Worm (Caenorhabditis elegans) whole organism, young adult: ENCODE data around the gene C14B9.3.

ENCODE experiments used
- B0336.3 ChIP-seq: fragments of 200-800 bp; sonication (Bioruptor generic); IDR thresholded peaks from 2 replicates; pipeline ENCODE4 v1.3.6; 2022; ENCODE audit warnings: missing genetic modification characterization, missing compliant biosample characterization
- D2030.7 ChIP-seq: fragments of 200-800 bp; sonication (Bioruptor generic); IDR thresholded peaks from 2 replicates; pipeline ENCODE4 v1.3.6; 2022; ENCODE audit warnings: missing genetic modification reagents, missing genetic modification characterization, missing compliant biosample characterization
- F33H1.4 ChIP-seq: fragments of 200-800 bp; sonication (Bioruptor generic); IDR thresholded peaks from 2 replicates; pipeline ENCODE4 v1.3.6; 2022; ENCODE audit warnings: missing genetic modification reagents, missing genetic modification characterization, missing compliant biosample characterization
- F49E8.2 ChIP-seq: sonication (generic microtip); optimal IDR thresholded peaks from 3 replicates; lab custom pipeline; 2017; ENCODE audit warnings: missing genetic modification characterization, mild to moderate bottlenecking, missing compliant biosample characterization, antibody characterized with exemption, moderate library complexity; ENCODE audit not compliant: insufficient read depth
- F52B5.7 ChIP-seq: sonication (generic microtip); optimal IDR thresholded peaks from 2 replicates; lab custom pipeline; 2016; ENCODE audit warnings: mild to moderate bottlenecking, missing genetic modification characterization, missing compliant biosample characterization
- K11D2.4 ChIP-seq: fragments of 200-800 bp; sonication (Bioruptor generic); IDR thresholded peaks from 2 replicates; pipeline ENCODE4 v1.3.6; 2022; ENCODE audit warnings: missing genetic modification reagents, missing genetic modification characterization, missing compliant biosample characterization
- akir-1 ChIP-seq: fragments of 200-800 bp; sonication (Bioruptor generic); optimal IDR thresholded peaks from 2 replicates; lab custom pipeline; 2018; ENCODE audit warnings: mild to moderate bottlenecking, missing genetic modification characterization, moderate library complexity, missing compliant biosample characterization
- athp-1 ChIP-seq: sonication (generic microtip); optimal IDR thresholded peaks from 2 replicates; lab custom pipeline; 2017; ENCODE audit warnings: mild to moderate bottlenecking, missing genetic modification characterization, missing compliant biosample characterization
- attf-3 ChIP-seq: fragments of 200-800 bp; sonication (Bioruptor generic); conservative IDR thresholded peaks from 2 replicates; pipeline ENCODE4 v1.3.6; 2022; ENCODE audit warnings: missing genetic modification reagents, missing genetic modification characterization, missing compliant biosample characterization
- ceh-100 ChIP-seq: fragments of 200-800 bp; sonication (Bioruptor generic); IDR thresholded peaks from 2 replicates; pipeline ENCODE4 v1.3.6; 2022; ENCODE audit warnings: missing genetic modification reagents, missing genetic modification characterization, missing compliant biosample characterization
- ceh-27 ChIP-seq: fragments of 200-800 bp; sonication (Bioruptor generic); optimal IDR thresholded peaks from 2 replicates; lab custom pipeline; 2018; ENCODE audit warnings: mild to moderate bottlenecking, missing genetic modification characterization, moderate library complexity, missing compliant biosample characterization
- ceh-40 ChIP-seq: fragments of 200-800 bp; sonication (Bioruptor generic); IDR thresholded peaks from 2 replicates; pipeline ENCODE4 v1.3.6; 2022; ENCODE audit warnings: missing genetic modification characterization, missing compliant biosample characterization
- ceh-58 ChIP-seq: fragments of 200-800 bp; sonication (Bioruptor generic); IDR thresholded peaks from 2 replicates; pipeline ENCODE4 v1.3.6; 2022; ENCODE audit warnings: missing genetic modification characterization, missing compliant biosample characterization
- ceh-91 ChIP-seq: fragments of 200-800 bp; sonication (Bioruptor generic); IDR thresholded peaks from 2 replicates; pipeline ENCODE4 v1.3.6; 2022; ENCODE audit warnings: missing genetic modification reagents, missing genetic modification characterization, missing compliant biosample characterization
- dox-1 ChIP-seq: fragments of 200-800 bp; sonication (Bioruptor generic); IDR thresholded peaks from 2 replicates; pipeline ENCODE4 v1.3.6; 2022; ENCODE audit warnings: missing genetic modification reagents, missing genetic modification characterization, missing compliant biosample characterization
- egl-18 ChIP-seq: fragments of 200-800 bp; sonication (Bioruptor generic); IDR thresholded peaks from 2 replicates; pipeline ENCODE4 v1.3.6; 2022; ENCODE audit warnings: missing genetic modification reagents, missing genetic modification characterization, missing compliant biosample characterization
- egrh-3 ChIP-seq: fragments of 200-800 bp; sonication (Bioruptor generic); IDR thresholded peaks from 2 replicates; pipeline ENCODE4 v1.3.6; 2022; ENCODE audit warnings: missing genetic modification reagents, missing genetic modification characterization, missing compliant biosample characterization
- him-1 ChIP-seq: sonication (generic microtip); optimal IDR thresholded peaks from 2 replicates; lab custom pipeline; 2016; ENCODE audit warnings: missing genotype, missing genetic modification reagents, missing genetic modification characterization, missing compliant biosample characterization
- hmg-1.2 ChIP-seq: fragments of 200-800 bp; sonication (Bioruptor generic); IDR thresholded peaks from 2 replicates; pipeline ENCODE4 v1.3.6; 2022; ENCODE audit warnings: missing genetic modification reagents, missing genetic modification characterization, missing compliant biosample characterization
- hmg-20 ChIP-seq: fragments of 200-800 bp; sonication (Bioruptor generic); IDR thresholded peaks from 2 replicates; pipeline ENCODE4 v1.3.6; 2022; ENCODE audit warnings: missing genetic modification reagents, missing genetic modification characterization, missing compliant biosample characterization
- hrde-1 ChIP-seq: sonication (generic microtip); optimal IDR thresholded peaks from 2 replicates; lab custom pipeline; 2016; ENCODE audit warnings: missing genetic modification characterization, mild to moderate bottlenecking, missing compliant biosample characterization, moderate library complexity, missing genotype, missing genetic modification reagents, borderline replicate concordance
- hsf-1 ChIP-seq: fragments of 200-800 bp; sonication (Bioruptor generic); IDR thresholded peaks from 2 replicates; pipeline ENCODE4 v1.3.6; 2022; ENCODE audit warnings: missing genetic modification reagents, missing genetic modification characterization, missing compliant biosample characterization
- let-607 ChIP-seq, 2 experiments: fragments of 200-800 bp in 1 of 2; sonication (Bioruptor generic) in 1 of 2; sonication (generic microtip) in 1 of 2; optimal IDR thresholded peaks; 2 replicates each; lab custom pipeline; 2016 to 2018; ENCODE audit warnings: mild to moderate bottlenecking in 2 of 2, missing compliant biosample characterization in 2 of 2, missing genetic modification characterization in 2 of 2, moderate library complexity in 2 of 2, missing genotype in 1 of 2
- lin-26 ChIP-seq: fragments of 200-800 bp; sonication (Bioruptor generic); IDR thresholded peaks from 2 replicates; pipeline ENCODE4 v1.3.6; 2022; ENCODE audit warnings: missing genetic modification reagents, missing genetic modification characterization, missing compliant biosample characterization
- lin-35 ChIP-seq, 3 experiments: fragments of 150-350 bp in 2 of 3; sonication (generic microtip) in 1 of 3; optimal IDR thresholded peaks; 2 replicates each; lab custom pipeline; 2014 to 2018; ENCODE audit warnings: missing biosample characterization in 3 of 3, missing genetic modification characterization in 3 of 3, missing genetic modification reagents in 3 of 3
- lin-40 ChIP-seq: sonication (generic microtip); optimal IDR thresholded peaks from 2 replicates; lab custom pipeline; 2016; ENCODE audit warnings: missing genetic modification characterization, mild to moderate bottlenecking, missing compliant biosample characterization, missing genotype, missing genetic modification reagents
- lin-54 ChIP-seq: fragments of 200-800 bp; sonication (Bioruptor generic); optimal IDR thresholded peaks from 2 replicates; lab custom pipeline; 2018; ENCODE audit warnings: mild to moderate bottlenecking, missing genetic modification characterization, missing compliant biosample characterization
- lir-1 ChIP-seq: fragments of 200-800 bp; sonication (Bioruptor generic); conservative IDR thresholded peaks from 2 replicates; pipeline ENCODE4 v1.3.6; 2022; ENCODE audit warnings: missing genetic modification reagents, missing genetic modification characterization, missing compliant biosample characterization
- lsl-1 ChIP-seq: fragments of 200-800 bp; sonication (Bioruptor generic); optimal IDR thresholded peaks from 2 replicates; lab custom pipeline; 2018; ENCODE audit warnings: mild to moderate bottlenecking, missing genetic modification characterization, moderate library complexity, missing compliant biosample characterization
- madf-3 ChIP-seq: fragments of 200-800 bp; sonication (Bioruptor generic); IDR thresholded peaks from 2 replicates; pipeline ENCODE4 v1.3.6; 2022; ENCODE audit warnings: missing genetic modification reagents, missing genetic modification characterization, missing compliant biosample characterization
- madf-6 ChIP-seq: fragments of 200-800 bp; sonication (Bioruptor generic); IDR thresholded peaks from 2 replicates; pipeline ENCODE4 v1.3.6; 2022; ENCODE audit warnings: missing genetic modification reagents, missing genetic modification characterization, missing compliant biosample characterization
- madf-8 ChIP-seq: fragments of 200-800 bp; sonication (Bioruptor generic); conservative IDR thresholded peaks from 2 replicates; pipeline ENCODE4 v1.3.6; 2022; ENCODE audit warnings: missing genetic modification reagents, missing genetic modification characterization, missing compliant biosample characterization
- mxl-1 ChIP-seq: sonication (generic microtip); optimal IDR thresholded peaks from 2 replicates; lab custom pipeline; 2016; ENCODE audit warnings: missing genetic modification characterization, missing compliant biosample characterization
- nhr-27 ChIP-seq: fragments of 200-800 bp; sonication (Bioruptor generic); optimal IDR thresholded peaks from 2 replicates; lab custom pipeline; 2018; ENCODE audit warnings: mild to moderate bottlenecking, missing genetic modification characterization, moderate library complexity, missing compliant biosample characterization
- pha-4 ChIP-seq: fragments of 150-350 bp; sonication (generic microtip); optimal IDR thresholded peaks from 2 replicates; lab custom pipeline; 2014; ENCODE audit warnings: missing biosample characterization, missing genetic modification reagents, missing genetic modification characterization
- rcor-1 ChIP-seq: fragments of 200-800 bp; sonication (Bioruptor generic); IDR thresholded peaks from 2 replicates; pipeline ENCODE4 v1.3.6; 2022; ENCODE audit warnings: missing genetic modification reagents, missing genetic modification characterization, missing compliant biosample characterization
- rec-8 ChIP-seq, 2 experiments: sonication (generic microtip); optimal IDR thresholded peaks; 2 replicates each; lab custom pipeline; 2016; ENCODE audit warnings: mild to moderate bottlenecking in 2 of 2, missing genetic modification characterization in 2 of 2, missing genetic modification reagents in 2 of 2, missing genotype in 2 of 2, missing biosample characterization in 1 of 2, missing compliant biosample characterization in 1 of 2, moderate library complexity in 1 of 2
- rpc-1 ChIP-seq, 2 experiments: fragments of 150-350 bp in 1 of 2; sonication (generic microtip) in 1 of 2; optimal IDR thresholded peaks; 2 replicates each; lab custom pipeline; 2014 to 2018; ENCODE audit warnings: missing biosample characterization in 1 of 2, missing genetic modification characterization in 1 of 2, missing genetic modification reagents in 1 of 2, missing genotype in 1 of 2
- tbx-9 ChIP-seq: sonication (generic microtip); optimal IDR thresholded peaks from 2 replicates; lab custom pipeline; 2016; ENCODE audit warnings: borderline replicate concordance, missing genetic modification characterization, inconsistent platforms, missing compliant biosample characterization
- unc-130 ChIP-seq: sonication (generic microtip); optimal IDR thresholded peaks from 2 replicates; lab custom pipeline; 2016; ENCODE audit warnings: missing genetic modification reagents, missing genetic modification characterization, missing compliant biosample characterization
- unc-62 ChIP-seq: fragments of 150-350 bp; optimal IDR thresholded peaks from 2 replicates; lab custom pipeline; 2014; ENCODE audit warnings: missing biosample characterization, missing genetic modification reagents, missing genetic modification characterization
- xnd-1 ChIP-seq: sonication (generic microtip); optimal IDR thresholded peaks from 2 replicates; lab custom pipeline; 2016; ENCODE audit warnings: missing genotype, missing genetic modification reagents, missing genetic modification characterization, missing compliant biosample characterization
- zfh-2 ChIP-seq: fragments of 200-800 bp; sonication (Bioruptor generic); conservative IDR thresholded peaks from 2 replicates; pipeline ENCODE4 v1.3.6; 2022; ENCODE audit warnings: missing genetic modification reagents, missing genetic modification characterization, missing compliant biosample characterization
- zim-3 ChIP-seq: sonication (generic microtip); optimal IDR thresholded peaks from 2 replicates; lab custom pipeline; 2017; ENCODE audit warnings: mild to moderate bottlenecking, missing genetic modification characterization, moderate library complexity, missing compliant biosample characterization
- ztf-6 ChIP-seq: fragments of 200-800 bp; sonication (Bioruptor generic); IDR thresholded peaks from 2 replicates; pipeline ENCODE4 v1.3.6; 2022; ENCODE audit warnings: missing genetic modification reagents, missing genetic modification characterization, missing compliant biosample characterization

C14B9.3 gene

DNA sequence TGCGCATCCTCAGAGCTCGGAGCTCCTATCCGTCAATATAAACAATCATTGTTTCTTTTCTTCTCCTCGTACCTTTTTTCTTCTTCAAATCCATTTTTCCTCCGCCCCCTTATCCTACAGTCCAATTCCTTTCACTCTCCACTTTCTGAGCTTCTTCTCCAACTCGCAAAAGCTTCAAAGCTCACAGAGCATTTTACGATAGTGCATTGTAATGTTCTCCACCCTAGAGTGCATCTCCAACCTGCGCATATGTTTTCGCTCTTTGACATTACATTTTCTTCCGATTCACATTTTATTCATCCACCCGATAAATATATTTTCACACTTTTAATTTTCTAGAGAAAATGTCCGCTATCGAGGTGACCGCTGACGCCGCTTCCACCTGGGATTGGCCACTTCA, 29.2 kb downstream of the C14B9.3 start, which contains the start of gene hsp-12.2:
Gene hsp-12.2, plus strand, starts transcription at position 301 of the 400 bp plus-strand sequence.
- TF ChIP-seq lin-26 (GFP tag; lab: Robert Waterston, UW) (no peak), F52B5.7 (tag; lab: Kevin White, UChicago) (no peak), lin-35 (GFP tag; optimal IDR thresholded peaks at IDR 0.05; lab: Kevin White, UChicago) (no peak), rpc-1 (optimal IDR thresholded peaks at IDR 0.05; lab: Kevin White, UChicago) (no peak), rpc-1 (tag; optimal IDR thresholded peaks at IDR 0.05; lab: Kevin White, UChicago) (no peak), rcor-1 (no peak), egrh-3 (no peak), hmg-20 (GFP tag; lab: Robert Waterston, UW) (no peak), hmg-1.2 (GFP tag; lab: Robert Waterston, UW) (no peak), madf-6 (no peak), lir-1 (GFP tag; lab: Robert Waterston, UW) (no peak)

ce11 chrIII:8142217-8142616, 33.6 kb downstream of the C14B9.3 start:
- no peak for TF ChIP-seq zim-3 (tag; lab: Kevin White, UChicago)
- TF ChIP-seq zfh-2 (GFP tag; lab: Robert Waterston, UW), result no peak
- TF ChIP-seq hsf-1, result no peak
- no peak for TF ChIP-seq ceh-58 (GFP tag; lab: Robert Waterston, UW)
- TF ChIP-seq ztf-6 (GFP tag; lab: Robert Waterston, UW), result no peak
- TF ChIP-seq unc-62 (GFP tag; lab: Kevin White, UChicago), result no peak
- no peak for TF ChIP-seq unc-130 (GFP tag; lab: Kevin White, UChicago)
- TF ChIP-seq F49E8.2 (tag; lab: Kevin White, UChicago), result no peak
- TF ChIP-seq rcor-1, result no peak
- no peak for TF ChIP-seq mxl-1 (tag; lab: Kevin White, UChicago)
- TF ChIP-seq nhr-27 (tag; lab: Kevin White, UChicago), result no peak
- TF ChIP-seq hrde-1, result no peak
- no peak for TF ChIP-seq dox-1 (GFP tag; lab: Robert Waterston, UW)
- TF ChIP-seq athp-1, result no peak
- TF ChIP-seq B0336.3 (GFP tag; lab: Robert Waterston, UW), result no peak
- TF ChIP-seq pha-4 (tag; lab: Kevin White, UChicago), result no peak
- TF ChIP-seq tbx-9 (tag; lab: Kevin White, UChicago), result no peak
- TF ChIP-seq xnd-1, result no peak
- no peak for TF ChIP-seq ceh-91 (GFP tag; lab: Robert Waterston, UW)
- no peak for TF ChIP-seq let-607 (tag; optimal IDR thresholded peaks at IDR 0.05; lab: Kevin White, UChicago)

DNA sequence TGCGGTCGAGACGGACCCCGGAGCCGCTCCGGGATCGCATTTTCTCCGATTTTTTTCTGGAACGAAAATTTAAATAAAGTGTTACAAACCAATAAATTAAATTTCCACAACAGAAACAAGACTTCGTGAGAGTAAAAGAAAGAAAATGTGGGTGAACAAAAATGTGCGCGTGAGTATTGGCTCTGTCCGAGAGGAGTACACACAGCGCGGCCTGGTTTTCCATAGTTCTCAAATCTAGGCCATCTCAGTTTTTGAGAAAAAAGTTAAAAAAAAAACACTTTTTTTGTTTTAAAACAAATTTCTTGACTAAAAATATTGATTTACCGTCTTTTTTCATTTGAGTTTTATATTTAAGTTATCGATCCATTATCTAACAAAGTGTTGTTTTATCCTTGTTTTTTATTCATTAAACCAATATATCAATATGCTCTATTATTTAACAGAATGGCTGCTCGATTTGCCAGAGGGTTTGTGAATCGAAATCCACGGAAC, 36.0 kb downstream of the C14B9.3 start, which contains the start of the genes C14B9.8 and mrpl-18:
Gene C14B9.8, minus strand, starts transcription at position 56 of the 492 bp plus-strand sequence.
Gene mrpl-18, plus strand, starts transcription at position 442 of the 492 bp plus-strand sequence.
- TF ChIP-seq him-1 (peak; percentile 29), D2030.7 (peak; percentile 46; the same call in 1 of the 2 replicates), lsl-1 (GFP tag; lab: Kevin White, UChicago) (peak; percentile 27), lin-40 (tag; lab: Kevin White, UChicago) (peak; percentile 27), F33H1.4 (peak; percentile 55), ceh-40 (no peak), K11D2.4 (0 out of 2 replicates have a peak, but pooled peaks have one; percentile 18), lir-1 (GFP tag; lab: Robert Waterston, UW) (peak; percentile 55), ceh-100 (GFP tag; lab: Robert Waterston, UW) (peak; percentile 58; the same call in 1 of the 2 replicates), rec-8 (tag; optimal IDR thresholded peaks at IDR 0.05; lab: Kevin White, UChicago) (peak; percentile 21 to 53), akir-1 (GFP tag; lab: Kevin White, UChicago) (no peak), madf-8 (GFP tag; lab: Robert Waterston, UW) (no peak), athp-1 (no peak), attf-3 (GFP tag; lab: Robert Waterston, UW) (peak; percentile 49), madf-3 (GFP tag; lab: Robert Waterston, UW) (0 out of 2 replicates have a peak, but pooled peaks have one; percentile 14), pha-4 (tag; lab: Kevin White, UChicago) (no peak), egl-18 (no peak), ceh-27 (peak; percentile 38), lin-54 (GFP tag; lab: Kevin White, UChicago) (peak; percentile 11)
